Worm (Caenorhabditis elegans) whole organism, midembryonic: ENCODE measurements around the gene fars-3.

Experiments
- T22C8.4 ChIP-seq: fragments of 200-800 bp; sonication (Bioruptor generic); IDR thresholded peaks from 2 replicates; pipeline ENCODE4 v1.3.6; 2022; ENCODE audit warnings: missing genetic modification characterization, missing compliant biosample characterization
- cog-1 ChIP-seq: sonication (generic microtip); optimal IDR thresholded peaks from 2 replicates; lab custom pipeline; 2016; ENCODE audit warnings: missing genetic modification characterization, missing compliant biosample characterization
- flt-1 ChIP-seq: fragments of 200-800 bp; sonication (Bioruptor generic); IDR thresholded peaks from 2 replicates; pipeline ENCODE4 v1.3.6; 2022; ENCODE audit warnings: missing genetic modification characterization, missing compliant biosample characterization
- klf-2 ChIP-seq: fragments of 200-800 bp; sonication (Bioruptor generic); conservative IDR thresholded peaks from 2 replicates; pipeline ENCODE4 v1.3.6; 2022; ENCODE audit warnings: missing genetic modification reagents, missing genetic modification characterization, missing compliant biosample characterization
- med-1 ChIP-seq: sonication (generic microtip); optimal IDR thresholded peaks from 2 replicates; lab custom pipeline; 2017; ENCODE audit warnings: missing genetic modification characterization, mild to moderate bottlenecking, missing compliant biosample characterization, antibody characterized with exemption, missing genetic modification reagents; ENCODE audit not compliant: insufficient read depth
- ref-1 ChIP-seq: fragments of 200-800 bp; sonication (Bioruptor generic); conservative IDR thresholded peaks from 2 replicates; pipeline ENCODE4 v1.3.6; 2022; ENCODE audit warnings: missing genetic modification reagents, missing genetic modification characterization, missing compliant biosample characterization
- tab-1 ChIP-seq: fragments of 200-800 bp; sonication (Bioruptor generic); IDR thresholded peaks from 2 replicates; pipeline ENCODE4 v1.3.6; 2022; ENCODE audit warnings: missing genetic modification characterization, missing compliant biosample characterization
- ztf-23 ChIP-seq: fragments of 200-800 bp; sonication (Bioruptor generic); IDR thresholded peaks from 2 replicates; pipeline ENCODE4 v1.3.6; 2022; ENCODE audit warnings: missing genetic modification reagents, missing genetic modification characterization, missing compliant biosample characterization
- ztf-29 ChIP-seq: fragments of 200-800 bp; sonication (Bioruptor generic); IDR thresholded peaks from 2 replicates; pipeline ENCODE4 v1.3.6; 2022; ENCODE audit warnings: missing genetic modification reagents, missing genetic modification characterization, missing compliant biosample characterization

Gene fars-3

DNA sequence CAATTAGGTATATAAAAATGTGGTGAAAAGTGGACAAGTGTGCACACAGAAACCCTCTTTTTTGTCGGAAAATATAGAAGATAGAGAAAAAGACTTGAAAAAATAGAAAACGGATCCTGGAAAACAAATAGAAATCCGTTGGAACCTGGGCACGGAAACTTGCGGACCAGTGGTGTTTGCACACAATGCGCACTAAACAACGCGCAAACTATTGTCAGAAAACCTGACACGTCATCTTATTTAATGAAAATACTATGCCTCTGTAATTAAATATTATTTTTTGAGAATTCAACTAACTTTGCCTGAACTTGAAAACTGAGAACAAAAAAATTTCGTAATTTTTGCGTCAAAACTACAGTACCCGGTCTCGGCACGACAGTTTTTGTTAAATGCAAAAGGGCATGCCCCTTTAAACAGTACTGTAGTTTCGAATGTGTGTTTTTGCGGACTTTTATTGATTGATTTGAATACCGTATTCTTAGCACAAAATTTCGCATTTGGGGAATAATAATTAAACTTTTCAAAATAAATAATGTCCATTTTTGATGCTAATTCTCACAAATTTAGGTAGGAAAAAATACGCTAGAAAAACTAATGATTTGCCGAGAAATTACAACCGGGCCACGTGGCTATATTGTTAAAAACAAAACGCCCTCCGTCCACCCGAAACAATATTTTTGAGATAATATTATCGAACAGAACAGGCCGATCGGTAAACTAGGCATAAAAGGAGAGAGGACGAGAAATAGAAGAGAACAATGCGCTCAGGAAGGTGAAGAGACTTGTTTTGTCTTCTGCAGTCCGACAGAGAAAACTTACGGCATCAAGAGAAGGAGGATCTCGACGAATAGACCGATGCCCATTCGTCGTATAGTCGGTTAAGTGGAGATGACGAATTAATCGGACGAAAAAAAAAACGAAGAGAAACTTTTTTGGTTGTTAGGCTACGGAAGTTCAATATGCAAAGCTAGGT is 35.4 kb upstream of the fars-3 start:
- TF ChIP-seq cog-1 (tag; lab: Kevin White, UChicago) (no peak), ref-1 (GFP tag; lab: Robert Waterston, UW) (no peak), tab-1 (GFP tag; lab: Robert Waterston, UW) (no peak), ztf-23 (GFP tag; lab: Robert Waterston, UW) (no peak), flt-1 (GFP tag; lab: Robert Waterston, UW) (no peak), ztf-29 (no peak)

DNA sequence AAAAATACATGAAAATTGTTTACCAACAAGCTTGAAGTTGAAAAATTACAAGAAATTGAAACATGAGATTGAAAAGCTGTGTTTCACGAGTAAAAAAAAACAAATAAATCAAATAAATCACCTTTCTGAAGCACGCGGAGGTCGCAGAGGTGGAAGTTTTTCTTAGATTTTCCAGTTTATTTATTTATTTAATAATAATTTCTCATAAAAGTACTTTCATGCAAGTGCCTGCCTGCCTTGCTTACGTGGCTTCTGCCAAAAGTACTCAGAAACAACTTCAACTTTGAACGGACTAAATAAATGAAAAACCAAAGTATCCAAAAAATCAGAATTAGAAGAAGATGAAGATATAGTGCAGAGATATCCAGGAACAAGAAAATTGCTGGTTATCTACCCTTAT is 32.7 kb upstream of the fars-3 start, which contains the start of gene acp-2:
acp-2 (minus strand) TSS at position 101 of the 400 bp plus-strand sequence.
- TF ChIP-seq ztf-29 = no peak
- no peak for TF ChIP-seq ref-1 (GFP tag; lab: Robert Waterston, UW)
- TF ChIP-seq T22C8.4 (GFP tag; lab: Robert Waterston, UW) = no peak
- TF ChIP-seq tab-1 (GFP tag; lab: Robert Waterston, UW) = no peak
- no peak for TF ChIP-seq flt-1 (GFP tag; lab: Robert Waterston, UW)
- TF ChIP-seq cog-1 (tag; lab: Kevin White, UChicago) = no peak
- no peak for TF ChIP-seq med-1 (GFP tag; lab: Kevin White, UChicago)
- no peak for TF ChIP-seq klf-2 (GFP tag; lab: Robert Waterston, UW)
- TF ChIP-seq ztf-23 (GFP tag; lab: Robert Waterston, UW) = no peak

DNA sequence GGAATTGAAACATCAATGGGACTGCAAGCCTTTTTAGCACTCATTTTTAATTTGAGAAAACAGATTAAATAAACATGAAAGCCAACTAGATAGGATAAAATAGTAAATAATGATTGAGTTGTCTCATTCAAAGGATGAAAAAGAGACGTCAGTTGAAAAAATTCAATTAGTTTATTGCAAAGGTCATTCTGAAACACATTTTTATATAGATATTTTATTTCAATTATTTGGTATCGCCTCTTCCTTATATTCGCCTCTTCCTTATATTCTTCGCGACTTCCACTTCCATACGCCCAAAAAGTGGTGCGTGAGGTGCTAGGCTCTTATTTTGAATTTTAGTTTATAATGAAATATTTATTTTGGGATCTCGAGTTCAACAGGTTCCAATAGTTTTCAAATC is 29.6 kb upstream of the fars-3 start, which contains the start of gene acp-4:
acp-4 (minus strand) TSS at position 101 of the 400 bp plus-strand sequence.
- TF ChIP-seq cog-1 (tag; lab: Kevin White, UChicago) (no peak), klf-2 (GFP tag; lab: Robert Waterston, UW) (no peak), T22C8.4 (GFP tag; lab: Robert Waterston, UW) (no peak), flt-1 (GFP tag; lab: Robert Waterston, UW) (no peak), ztf-29 (no peak), med-1 (GFP tag; lab: Kevin White, UChicago) (no peak), tab-1 (GFP tag; lab: Robert Waterston, UW) (no peak), ztf-23 (GFP tag; lab: Robert Waterston, UW) (no peak), ref-1 (GFP tag; lab: Robert Waterston, UW) (no peak)

DNA sequence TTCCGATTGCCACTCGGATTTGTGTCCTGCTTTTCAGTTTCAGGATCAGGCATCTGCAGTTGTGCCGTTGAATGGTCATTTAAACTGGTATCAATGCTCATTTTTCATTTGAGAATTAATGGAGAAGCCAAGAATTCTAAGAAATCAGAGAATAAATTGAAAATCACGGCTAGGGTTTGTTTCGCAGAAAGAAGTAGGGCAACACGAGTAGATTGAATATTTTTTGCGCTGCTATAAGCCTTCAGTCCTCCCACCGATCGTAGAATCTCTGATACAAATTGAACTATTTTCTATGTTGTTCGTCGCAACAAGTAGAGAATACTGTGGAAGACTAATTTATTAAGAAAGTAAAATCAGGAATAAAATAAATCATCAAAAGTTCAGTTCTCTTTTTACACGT is 27.6 kb upstream of the fars-3 start, which contains the start of gene acp-3:
acp-3 (minus strand) TSS at position 101 of the 400 bp plus-strand sequence.
- TF ChIP-seq cog-1 (tag; lab: Kevin White, UChicago) (no peak), klf-2 (GFP tag; lab: Robert Waterston, UW) (no peak), med-1 (GFP tag; lab: Kevin White, UChicago) (no peak), T22C8.4 (GFP tag; lab: Robert Waterston, UW) (no peak), ztf-23 (GFP tag; lab: Robert Waterston, UW) (no peak)

DNA sequence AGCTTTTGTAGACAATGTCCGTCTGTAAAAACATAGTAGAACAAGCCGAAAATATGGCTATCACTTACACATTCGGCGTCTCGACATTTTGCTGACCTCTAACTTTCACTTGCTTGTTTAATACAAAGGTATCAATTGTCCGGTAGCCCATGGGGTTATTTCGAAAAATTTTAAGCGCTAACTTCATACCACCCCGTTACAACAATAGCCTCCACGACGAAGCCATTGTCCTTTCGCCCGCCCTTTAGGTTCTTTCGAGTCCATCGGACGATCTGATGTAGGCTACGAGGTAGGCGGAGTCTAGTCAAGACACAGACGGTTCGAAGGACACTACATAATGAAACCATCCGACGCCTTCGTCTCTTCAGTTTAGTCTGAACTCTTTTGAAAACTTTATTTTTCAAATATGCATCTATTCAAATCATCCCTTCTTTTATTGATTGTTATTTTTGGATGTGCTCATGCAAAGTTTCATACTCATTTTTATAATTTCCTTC is 25.8 kb upstream of the fars-3 start, which contains the start of gene lips-10:
lips-10 (plus strand) TSS at position 378 of the 497 bp plus-strand sequence.
- TF ChIP-seq flt-1 (GFP tag; lab: Robert Waterston, UW) (no peak), ref-1 (GFP tag; lab: Robert Waterston, UW) (no peak), tab-1 (GFP tag; lab: Robert Waterston, UW) (no peak), T22C8.4 (GFP tag; lab: Robert Waterston, UW) (no peak), klf-2 (GFP tag; lab: Robert Waterston, UW) (no peak), ztf-23 (GFP tag; lab: Robert Waterston, UW) (no peak), med-1 (GFP tag; lab: Kevin White, UChicago) (no peak), cog-1 (tag; lab: Kevin White, UChicago) (no peak), ztf-29 (no peak)

DNA sequence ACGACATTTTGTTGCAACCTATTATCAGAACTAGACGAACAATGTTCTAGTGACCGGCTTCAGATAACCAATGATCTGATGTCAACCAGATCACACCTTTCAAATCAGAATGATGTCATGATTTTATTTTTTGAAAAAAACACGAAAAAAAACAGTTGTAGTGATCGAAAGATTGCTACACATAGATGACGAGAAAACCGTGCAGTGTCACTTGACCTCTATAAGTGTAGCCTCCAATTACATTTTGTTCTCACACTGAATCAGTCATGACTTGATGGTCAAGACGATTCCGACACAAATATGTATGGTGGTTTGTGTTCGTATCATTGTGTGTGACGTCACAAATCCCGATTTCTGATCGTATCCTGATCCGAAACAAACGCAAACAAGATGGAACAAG is 24.6 kb upstream of the fars-3 start:
- TF ChIP-seq klf-2 (GFP tag; lab: Robert Waterston, UW) = no peak
- TF ChIP-seq cog-1 (tag; lab: Kevin White, UChicago) = no peak
- TF ChIP-seq ztf-29 = no peak
- TF ChIP-seq ztf-23 (GFP tag; lab: Robert Waterston, UW) = no peak
- no peak for TF ChIP-seq flt-1 (GFP tag; lab: Robert Waterston, UW)
- no peak for TF ChIP-seq tab-1 (GFP tag; lab: Robert Waterston, UW)
- no peak for TF ChIP-seq ref-1 (GFP tag; lab: Robert Waterston, UW)
- no peak for TF ChIP-seq med-1 (GFP tag; lab: Kevin White, UChicago)
- no peak for TF ChIP-seq T22C8.4 (GFP tag; lab: Robert Waterston, UW)

DNA sequence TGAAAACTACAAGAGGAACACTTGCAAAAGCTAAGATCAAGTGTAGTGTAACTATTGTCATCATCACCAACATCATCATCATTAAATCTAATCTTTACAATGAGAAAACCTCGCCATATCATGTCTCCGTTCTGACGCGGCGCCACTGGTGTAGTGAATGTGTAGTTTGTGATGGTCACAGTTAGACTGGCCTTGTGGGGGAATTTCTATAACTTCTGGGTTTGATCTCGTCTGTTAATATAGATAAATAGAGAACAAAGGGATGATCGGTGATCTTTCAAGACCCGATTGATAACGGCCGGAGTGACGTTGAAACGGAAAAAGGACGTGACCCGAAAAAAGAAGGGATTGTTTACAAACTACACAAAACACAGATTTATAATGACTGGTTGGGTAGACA is 23.9 kb upstream of the fars-3 start:
- TF ChIP-seq ztf-23 (GFP tag; lab: Robert Waterston, UW) = no peak
- TF ChIP-seq med-1 (GFP tag; lab: Kevin White, UChicago) = no peak
- no peak for TF ChIP-seq cog-1 (tag; lab: Kevin White, UChicago)
- TF ChIP-seq T22C8.4 (GFP tag; lab: Robert Waterston, UW) = no peak
- no peak for TF ChIP-seq flt-1 (GFP tag; lab: Robert Waterston, UW)
- TF ChIP-seq tab-1 (GFP tag; lab: Robert Waterston, UW) = no peak
- no peak for TF ChIP-seq klf-2 (GFP tag; lab: Robert Waterston, UW)
- TF ChIP-seq ztf-29 = no peak
- TF ChIP-seq ref-1 (GFP tag; lab: Robert Waterston, UW) = no peak

DNA sequence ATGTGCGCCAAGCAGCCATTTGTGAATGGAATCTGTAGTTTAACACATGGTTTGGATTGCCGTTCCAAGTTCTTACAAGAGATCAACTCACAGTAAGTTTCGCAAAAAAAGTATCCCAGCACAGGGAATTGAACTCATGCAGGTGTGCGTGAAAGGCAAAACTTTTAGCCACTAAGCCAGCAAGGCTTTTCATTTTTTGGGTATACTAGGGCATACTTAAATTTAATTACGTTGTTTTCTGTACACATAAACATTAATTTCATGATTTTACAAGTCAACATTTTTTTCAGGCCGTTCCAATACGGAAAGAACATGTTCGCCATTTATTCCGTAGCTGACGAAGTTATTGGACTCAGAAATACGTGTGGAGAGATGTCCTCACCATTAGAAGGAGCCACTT is 23.1 kb upstream of the fars-3 start:
- TF ChIP-seq ztf-29 (no peak), ref-1 (GFP tag; lab: Robert Waterston, UW) (no peak), klf-2 (GFP tag; lab: Robert Waterston, UW) (no peak), ztf-23 (GFP tag; lab: Robert Waterston, UW) (no peak), flt-1 (GFP tag; lab: Robert Waterston, UW) (no peak), tab-1 (GFP tag; lab: Robert Waterston, UW) (no peak), T22C8.4 (GFP tag; lab: Robert Waterston, UW) (no peak), cog-1 (tag; lab: Kevin White, UChicago) (no peak), med-1 (GFP tag; lab: Kevin White, UChicago) (no peak)
